Fruit fly (Drosophila melanogaster) whole organism, embryonic: ENCODE results near the gene mei-P26.

Experiments
- Bdp1 ChIP-seq: fragments of 200-800 bp; sonication (Bioruptor generic); optimal IDR thresholded peaks from 3 replicates; lab custom pipeline; 2016; ENCODE audit warnings: missing biosample characterization, missing genetic modification characterization
- Blimp-1 ChIP-seq: fragments of 200-800 bp; sonication (Bioruptor generic); optimal IDR thresholded peaks from 3 replicates; lab custom pipeline; 2018; ENCODE audit warnings: missing biosample characterization, missing genetic modification characterization, mild to moderate bottlenecking, moderate library complexity, missing genetic modification reagents
- CG10267 ChIP-seq: fragments of 200-800 bp; sonication (Bioruptor generic); optimal IDR thresholded peaks from 2 replicates; lab custom pipeline; 2018; ENCODE audit warnings: missing biosample characterization, mild to moderate bottlenecking, missing genetic modification characterization, moderate library complexity
- CG10274 ChIP-seq: fragments of 200-800 bp; sonication (Bioruptor generic); optimal IDR thresholded peaks from 3 replicates; lab custom pipeline; 2017; ENCODE audit warnings: missing biosample characterization, mild to moderate bottlenecking, missing genetic modification characterization
- CG10979 ChIP-seq: fragments of 200-800 bp; sonication (Bioruptor generic); optimal IDR thresholded peaks from 2 replicates; lab custom pipeline; 2018; ENCODE audit warnings: missing biosample characterization, mild to moderate bottlenecking, missing genetic modification characterization, moderate library complexity
- CG11560 ChIP-seq: fragments of 200-800 bp; sonication (Bioruptor generic); IDR thresholded peaks from 3 replicates; pipeline ENCODE4 v1.3.6; 2022; ENCODE audit warnings: missing biosample characterization, missing genetic modification characterization
- CG11695 ChIP-seq: fragments of 200-800 bp; sonication (Bioruptor generic); IDR thresholded peaks from 3 replicates; pipeline ENCODE4 v1.3.6; 2022; ENCODE audit warnings: missing biosample characterization, missing genetic modification characterization
- CG11723 ChIP-seq: fragments of 200-800 bp; sonication (Bioruptor generic); optimal IDR thresholded peaks from 2 replicates; lab custom pipeline; 2017; ENCODE audit warnings: missing biosample characterization, mild to moderate bottlenecking, missing genetic modification characterization
- CG12155 ChIP-seq: fragments of 200-800 bp; sonication (Bioruptor generic); optimal IDR thresholded peaks from 3 replicates; lab custom pipeline; 2016; ENCODE audit warnings: missing biosample characterization, missing genetic modification characterization
- CG12299 ChIP-seq: fragments of 200-800 bp; sonication (Bioruptor generic); optimal IDR thresholded peaks from 2 replicates; lab custom pipeline; 2018; ENCODE audit warnings: missing biosample characterization, mild to moderate bottlenecking, missing genetic modification characterization
- CG12391 ChIP-seq: fragments of 200-800 bp; sonication (Bioruptor generic); optimal IDR thresholded peaks from 3 replicates; lab custom pipeline; 2018; ENCODE audit warnings: missing biosample characterization, mild to moderate bottlenecking, missing genetic modification characterization, moderate library complexity
- CG13296 ChIP-seq: fragments of 200-800 bp; sonication (Bioruptor generic); optimal IDR thresholded peaks from 3 replicates; lab custom pipeline; 2018; ENCODE audit warnings: missing biosample characterization, mild to moderate bottlenecking, missing genetic modification characterization
- CG15514 ChIP-seq: fragments of 200-800 bp; sonication (Bioruptor generic); optimal IDR thresholded peaks from 3 replicates; lab custom pipeline; 2017; ENCODE audit warnings: missing biosample characterization, missing genetic modification characterization, mild to moderate bottlenecking, moderate library complexity, missing genetic modification reagents
- CG17385 ChIP-seq: fragments of 200-800 bp; sonication (Bioruptor generic); optimal IDR thresholded peaks from 3 replicates; lab custom pipeline; 2018; ENCODE audit warnings: missing biosample characterization, mild to moderate bottlenecking, missing genetic modification characterization
- CG1792 ChIP-seq: fragments of 200-800 bp; sonication (Bioruptor generic); optimal IDR thresholded peaks from 2 replicates; lab custom pipeline; 2016; ENCODE audit warnings: missing biosample characterization, missing genetic modification characterization
- CG18599 ChIP-seq: fragments of 200-800 bp; sonication (Bioruptor generic); optimal IDR thresholded peaks from 3 replicates; lab custom pipeline; 2017; ENCODE audit warnings: missing biosample characterization, missing genetic modification characterization, mild to moderate bottlenecking, moderate library complexity, missing genetic modification reagents
- CG2678 ChIP-seq: fragments of 200-800 bp; sonication (Bioruptor generic); optimal IDR thresholded peaks from 3 replicates; lab custom pipeline; 2019; ENCODE audit warnings: missing biosample characterization, mild to moderate bottlenecking, missing genetic modification characterization, moderate library complexity
- CG3281 ChIP-seq: fragments of 200-800 bp; sonication (Bioruptor generic); optimal IDR thresholded peaks from 3 replicates; lab custom pipeline; 2017; ENCODE audit warnings: missing biosample characterization, mild to moderate bottlenecking, missing genetic modification characterization
- CG6683 ChIP-seq: fragments of 200-800 bp; sonication (Bioruptor generic); optimal IDR thresholded peaks from 2 replicates; lab custom pipeline; 2017; ENCODE audit warnings: missing biosample characterization, mild to moderate bottlenecking, missing genetic modification characterization, missing genetic modification reagents
- CG7839 ChIP-seq: fragments of 200-800 bp; sonication (Bioruptor generic); optimal IDR thresholded peaks from 3 replicates; lab custom pipeline; 2018; ENCODE audit warnings: missing biosample characterization, mild to moderate bottlenecking, missing genetic modification characterization, moderate library complexity
- CG9727 ChIP-seq: fragments of 200-800 bp; sonication (Bioruptor generic); optimal IDR thresholded peaks from 3 replicates; lab custom pipeline; 2017; ENCODE audit warnings: missing biosample characterization, mild to moderate bottlenecking, missing genetic modification characterization
- D19A ChIP-seq: fragments of 200-800 bp; optimal IDR thresholded peaks from 3 replicates; lab custom pipeline; 2019; ENCODE audit warnings: missing biosample characterization, mild to moderate bottlenecking, missing genetic modification characterization, moderate library complexity
- H2.0 ChIP-seq: fragments of 200-800 bp; sonication (Bioruptor generic); IDR thresholded peaks from 2 replicates; pipeline ENCODE4 v1.3.6; 2022; ENCODE audit warnings: missing biosample characterization, missing genetic modification characterization
- HHEX ChIP-seq: fragments of 200-800 bp; sonication (Bioruptor generic); optimal IDR thresholded peaks from 3 replicates; lab custom pipeline; 2017; ENCODE audit warnings: missing biosample characterization, mild to moderate bottlenecking, missing genetic modification characterization, missing genetic modification reagents
- HLH3B ChIP-seq: fragments of 200-800 bp; sonication (Bioruptor generic); IDR thresholded peaks from 2 replicates; pipeline ENCODE4 v1.3.6; 2022; ENCODE audit warnings: missing biosample characterization, missing genetic modification characterization
- Hr39 ChIP-seq: fragments of >200 bp; optimal IDR thresholded peaks from 2 replicates; lab custom pipeline; 2017
- Neu2 ChIP-seq: fragments of 200-800 bp; sonication (Bioruptor generic); optimal IDR thresholded peaks from 3 replicates; lab custom pipeline; 2016; ENCODE audit warnings: missing biosample characterization, missing genetic modification characterization, borderline replicate concordance
- Oaz ChIP-seq: fragments of 200-800 bp; sonication (Bioruptor generic); IDR thresholded peaks from 2 replicates; pipeline ENCODE4 v1.3.6; 2022; ENCODE audit warnings: missing biosample characterization, missing genetic modification characterization
- PHDP ChIP-seq: fragments of 200-800 bp; sonication (Bioruptor generic); optimal IDR thresholded peaks from 3 replicates; lab custom pipeline; 2018; ENCODE audit warnings: missing biosample characterization, mild to moderate bottlenecking, missing genetic modification characterization, moderate library complexity
- Pdp1 ChIP-seq, 2 experiments: fragments of 200-800 bp; sonication (Bioruptor generic); optimal IDR thresholded peaks; 3 replicates each; lab custom pipeline; 2016; ENCODE audit warnings: missing biosample characterization in 2 of 2, missing genetic modification characterization in 2 of 2, mild to moderate bottlenecking in 1 of 2, moderate library complexity in 1 of 2
- Side ChIP-seq: fragments of 200-800 bp; sonication (Bioruptor generic); optimal IDR thresholded peaks from 2 replicates; lab custom pipeline; 2016; ENCODE audit warnings: missing biosample characterization, missing genetic modification characterization
- Sry-δ ChIP-seq: fragments of 200-800 bp; sonication (Bioruptor generic); optimal IDR thresholded peaks from 2 replicates; lab custom pipeline; 2016; ENCODE audit warnings: missing biosample characterization, missing genetic modification characterization
- cg ChIP-seq: fragments of 200-800 bp; sonication (Bioruptor generic); optimal IDR thresholded peaks from 3 replicates; lab custom pipeline; 2019; ENCODE audit warnings: missing biosample characterization, mild to moderate bottlenecking, missing genetic modification characterization, moderate library complexity
- chinmo ChIP-seq: fragments of 200-800 bp; sonication (Bioruptor generic); IDR thresholded peaks from 4 replicates; pipeline ENCODE4 v1.3.6; 2022; ENCODE audit warnings: missing biosample characterization, missing genetic modification characterization; ENCODE audit not compliant: partially characterized antibody
- ci ChIP-seq: fragments of 200-800 bp; sonication (Bioruptor generic); IDR thresholded peaks from 3 replicates; pipeline ENCODE4 v1.3.6; 2022; ENCODE audit warnings: missing biosample characterization, missing genetic modification characterization
- dpn ChIP-seq, 2 experiments: fragments of 200-800 bp; sonication (Bioruptor generic); optimal IDR thresholded peaks; 3 replicates each; lab custom pipeline; 2016; ENCODE audit warnings: missing biosample characterization in 2 of 2, missing genetic modification characterization in 2 of 2
- dysf ChIP-seq: fragments of 200-800 bp; sonication (Bioruptor generic); IDR thresholded peaks from 3 replicates; pipeline ENCODE4 v1.3.6; 2022; ENCODE audit warnings: missing biosample characterization, missing genetic modification characterization
- esg ChIP-seq: fragments of 200-800 bp; sonication (Bioruptor generic); conservative IDR thresholded peaks from 2 replicates; pipeline ENCODE4 v1.3.6; 2022; ENCODE audit warnings: missing biosample characterization, missing genetic modification characterization
- fd102C ChIP-seq: fragments of 200-800 bp; sonication (Bioruptor generic); optimal IDR thresholded peaks from 2 replicates; lab custom pipeline; 2018; ENCODE audit warnings: missing biosample characterization, mild to moderate bottlenecking, missing genetic modification characterization, moderate library complexity
- fd3F ChIP-seq: fragments of 200-800 bp; sonication (Bioruptor generic); optimal IDR thresholded peaks from 2 replicates; lab custom pipeline; 2018; ENCODE audit warnings: missing biosample characterization, mild to moderate bottlenecking, missing genetic modification characterization, moderate library complexity
- gem ChIP-seq: fragments of 200-800 bp; sonication (Bioruptor generic); optimal IDR thresholded peaks from 2 replicates; lab custom pipeline; 2019; ENCODE audit warnings: missing biosample characterization, mild to moderate bottlenecking, missing genetic modification characterization, moderate library complexity
- knrl ChIP-seq: fragments of 200-800 bp; sonication (Bioruptor generic); IDR thresholded peaks from 3 replicates; pipeline ENCODE4 v1.3.6; 2022; ENCODE audit warnings: missing biosample characterization, missing genetic modification characterization; ENCODE audit not compliant: partially characterized antibody
- lab ChIP-seq: fragments of 200-800 bp; sonication (Bioruptor generic); optimal IDR thresholded peaks from 3 replicates; lab custom pipeline; 2017; ENCODE audit warnings: missing biosample characterization, missing genetic modification characterization, mild to moderate bottlenecking, moderate library complexity, missing genetic modification reagents
- odd ChIP-seq: fragments of 200-800 bp; sonication (Bioruptor generic); optimal IDR thresholded peaks from 2 replicates; lab custom pipeline; 2017; ENCODE audit warnings: missing biosample characterization, mild to moderate bottlenecking, missing genetic modification characterization
- pfk ChIP-seq: fragments of 200-800 bp; sonication (Bioruptor generic); optimal IDR thresholded peaks from 2 replicates; lab custom pipeline; 2018; ENCODE audit warnings: missing biosample characterization, mild to moderate bottlenecking, missing genetic modification characterization, moderate library complexity
- ranshi ChIP-seq: fragments of 200-800 bp; sonication (Bioruptor generic); IDR thresholded peaks from 2 replicates; pipeline ENCODE4 v1.3.6; 2022; ENCODE audit warnings: missing biosample characterization, missing genetic modification characterization
- sens ChIP-seq: fragments of 200-800 bp; sonication (Bioruptor generic); peaks from one replicate; lab custom pipeline; 2016; ENCODE audit warnings: missing biosample characterization, missing genetic modification characterization
- trem ChIP-seq: fragments of 200-800 bp; optimal IDR thresholded peaks from 3 replicates; lab custom pipeline; 2019; ENCODE audit warnings: missing biosample characterization, mild to moderate bottlenecking, missing genetic modification characterization, moderate library complexity

The mei-P26 gene

DNA sequence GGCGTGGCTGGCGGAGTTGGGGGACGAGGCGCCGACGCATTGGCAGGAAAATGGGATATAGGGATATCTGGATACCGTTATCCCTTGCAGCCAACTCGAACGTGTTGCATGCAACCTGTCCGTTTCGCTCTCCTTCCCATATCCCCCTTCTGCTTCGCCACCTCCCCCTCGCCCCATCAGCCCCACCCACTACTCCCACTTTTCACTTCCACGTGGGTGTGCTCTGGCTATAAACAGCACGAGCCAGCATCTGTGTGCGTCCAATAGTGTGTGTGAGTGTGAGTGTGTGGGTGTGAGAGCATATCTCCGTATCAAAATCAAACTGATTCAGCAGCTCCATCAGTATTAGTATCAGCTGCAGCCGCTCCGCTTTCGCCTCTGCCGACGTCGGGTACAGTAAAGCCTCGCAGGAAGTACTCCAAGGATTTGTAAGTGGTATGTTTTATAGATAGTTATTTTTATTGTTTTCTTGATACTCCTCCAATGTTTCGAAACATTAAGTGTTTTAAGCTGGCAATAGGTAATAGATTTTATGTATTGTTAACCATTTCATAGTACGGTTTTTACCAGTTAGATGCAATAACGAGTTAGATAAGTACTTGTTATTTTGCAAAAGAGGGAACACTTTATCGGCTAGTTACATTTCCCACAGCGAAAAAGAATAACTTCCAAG lies 44.0 kb upstream of the mei-P26 start (continued):
- TF ChIP-seq CG12391 = no peak
- TF ChIP-seq CG10979 (tag; lab: Kevin White, UChicago) = peak; percentile 67
- peak; percentile 14 for TF ChIP-seq CG1792 (GFP tag; lab: Kevin White, UChicago)
- TF ChIP-seq D19A (tag; lab: Kevin White, UChicago) = peak; percentile 53
- TF ChIP-seq chinmo (GFP tag; lab: Robert Waterston, UW) = 0 out of 4 replicates have a peak, but pooled peaks have one; percentile 49
- peak; percentile 46 for TF ChIP-seq HHEX (GFP tag; lab: Kevin White, UChicago)
- TF ChIP-seq CG18599 (GFP tag; lab: Kevin White, UChicago) = peak; percentile 65
- no peak for TF ChIP-seq pfk (GFP tag; lab: Kevin White, UChicago)
- no peak for TF ChIP-seq Side (GFP tag; lab: Kevin White, UChicago)
- TF ChIP-seq knrl (GFP tag; lab: Robert Waterston, UW) = no peak
- TF ChIP-seq CG13296 (GFP tag; lab: Kevin White, UChicago) = peak; percentile 46
- no peak for TF ChIP-seq CG6683 (GFP tag; lab: Kevin White, UChicago)
- peak; percentile 16 for TF ChIP-seq CG10267 (tag; lab: Kevin White, UChicago)
- TF ChIP-seq sens (GFP tag; lab: Kevin White, UChicago) = peak; percentile 90
- peak; percentile 29 for TF ChIP-seq trem (tag; lab: Kevin White, UChicago)
- TF ChIP-seq CG11560 = no peak
- no peak for TF ChIP-seq Bdp1 (GFP tag; lab: Kevin White, UChicago)
- no peak for TF ChIP-seq Neu2 (GFP tag; lab: Kevin White, UChicago)
- TF ChIP-seq fd3F = no peak
- TF ChIP-seq CG11695 (GFP tag; lab: Robert Waterston, UW) = 0 out of 3 replicates have a peak, but pooled peaks have one; percentile 43
- TF ChIP-seq PHDP (tag; lab: Kevin White, UChicago) = no peak
- no peak for TF ChIP-seq fd102C
- TF ChIP-seq lab (GFP tag; lab: Kevin White, UChicago) = peak; percentile 64
- TF ChIP-seq Hr39 (lab: Kevin White, UChicago) = no peak
- no peak for TF ChIP-seq odd
- TF ChIP-seq CG12299 (tag; lab: Kevin White, UChicago) = no peak
- TF ChIP-seq ranshi = 0 out of 2 replicates have a peak, but pooled peaks have one; percentile 13
- TF ChIP-seq dysf = peak; percentile 41; the same call in 2 of the 3 replicates
- peak; percentile 12 to 17 for TF ChIP-seq Pdp1 (GFP tag; optimal IDR thresholded peaks at IDR 0.05; lab: Kevin White, UChicago)
- no peak for TF ChIP-seq CG11723
- peak; percentile 65 for TF ChIP-seq Blimp-1 (GFP tag; lab: Kevin White, UChicago)
- TF ChIP-seq CG15514 = peak; percentile 37
- peak; percentile 49; the same call in 1 of the 3 replicates for TF ChIP-seq ci (GFP tag; lab: Robert Waterston, UW)
- TF ChIP-seq CG7839 (tag; lab: Kevin White, UChicago) = peak; percentile 65
- TF ChIP-seq CG9727 (GFP tag; lab: Kevin White, UChicago) = peak; percentile 26
- no peak for TF ChIP-seq Oaz
- TF ChIP-seq CG10274 (GFP tag; lab: Kevin White, UChicago) = peak; percentile 20
- TF ChIP-seq Sry-δ (GFP tag; lab: Kevin White, UChicago) = peak; percentile 2
- TF ChIP-seq CG17385 (GFP tag; lab: Kevin White, UChicago) = peak; percentile 54
- TF ChIP-seq CG12155 = peak; percentile 9
- TF ChIP-seq gem (tag; lab: Kevin White, UChicago) = no peak
- TF ChIP-seq CG3281 (GFP tag; lab: Kevin White, UChicago) = peak; percentile 57
- TF ChIP-seq esg (GFP tag; lab: Robert Waterston, UW) = 0 out of 2 replicates have a peak, but pooled peaks have one; percentile 9
- TF ChIP-seq HLH3B = 0 out of 2 replicates have a peak, but pooled peaks have one; percentile 48
- peak; percentile 59 for TF ChIP-seq cg (GFP tag; lab: Kevin White, UChicago)
- peak; percentile 80 for TF ChIP-seq CG2678 (tag; lab: Kevin White, UChicago)
- TF ChIP-seq H2.0 = no peak
- peak in 1 of 2 experiments; percentile 35 for TF ChIP-seq dpn (GFP tag; optimal IDR thresholded peaks at IDR 0.05; lab: Kevin White, UChicago)
